Worm (Caenorhabditis elegans) whole organism, young adult: ENCODE results near the gene helq-1.

Experiments
- K11D2.4 ChIP-seq: fragments of 200-800 bp; sonication (Bioruptor generic); IDR thresholded peaks from 2 replicates; pipeline ENCODE4 v1.3.6; 2022; ENCODE audit warnings: missing genetic modification reagents, missing genetic modification characterization, missing compliant biosample characterization
- Y67H2A.10 ChIP-seq: fragments of 200-800 bp; sonication (Bioruptor generic); conservative IDR thresholded peaks from 2 replicates; pipeline ENCODE4 v1.3.6; 2022; ENCODE audit warnings: missing genetic modification reagents, missing genetic modification characterization, missing compliant biosample characterization
- nhr-80 ChIP-seq: sonication (generic microtip); optimal IDR thresholded peaks from 2 replicates; lab custom pipeline; 2016; ENCODE audit warnings: missing genetic modification characterization, missing compliant biosample characterization
- nhr-90 ChIP-seq: sonication (generic microtip); optimal IDR thresholded peaks from 2 replicates; lab custom pipeline; 2016; ENCODE audit warnings: missing genotype, mild to moderate bottlenecking, missing genetic modification characterization, missing compliant biosample characterization
- snpc-4 ChIP-seq, 5 experiments: fragments of 150-350 bp in 1 of 5; sonication (generic microtip) in 4 of 5; optimal IDR thresholded peaks; 2 replicates each; lab custom pipeline; 2014 to 2018; ENCODE audit warnings: missing genetic modification characterization in 5 of 5, missing biosample characterization in 3 of 5, antibody characterized with exemption in 2 of 5, mild to moderate bottlenecking in 2 of 5, missing compliant biosample characterization in 2 of 5, missing genotype in 2 of 5, moderate library complexity in 2 of 5, missing genetic modification reagents in 1 of 5
- somi-1 ChIP-seq: fragments of 200-800 bp; sonication (Bioruptor generic); optimal IDR thresholded peaks from 2 replicates; lab custom pipeline; 2018; ENCODE audit warnings: mild to moderate bottlenecking, missing genetic modification characterization, missing compliant biosample characterization

ce11 chrIII:627838-628237 is 40.9 kb upstream of the helq-1 start, which contains the start of gene T19C3.5:
- TF ChIP-seq nhr-90 (tag; lab: Kevin White, UChicago) (no peak), snpc-4 (GFP tag; optimal IDR thresholded peaks at IDR 0.05; lab: Kevin White, UChicago) (no peak), snpc-4 (tag; optimal IDR thresholded peaks at IDR 0.05; lab: Kevin White, UChicago) (no peak), K11D2.4 (no peak), nhr-80 (tag; lab: Kevin White, UChicago) (no peak), somi-1 (GFP tag; lab: Kevin White, UChicago) (no peak), Y67H2A.10 (GFP tag; lab: Robert Waterston, UW) (no peak)
